Worm (Caenorhabditis elegans): ENCODE results near the gene rps-5.

Gene rps-5

DNA sequence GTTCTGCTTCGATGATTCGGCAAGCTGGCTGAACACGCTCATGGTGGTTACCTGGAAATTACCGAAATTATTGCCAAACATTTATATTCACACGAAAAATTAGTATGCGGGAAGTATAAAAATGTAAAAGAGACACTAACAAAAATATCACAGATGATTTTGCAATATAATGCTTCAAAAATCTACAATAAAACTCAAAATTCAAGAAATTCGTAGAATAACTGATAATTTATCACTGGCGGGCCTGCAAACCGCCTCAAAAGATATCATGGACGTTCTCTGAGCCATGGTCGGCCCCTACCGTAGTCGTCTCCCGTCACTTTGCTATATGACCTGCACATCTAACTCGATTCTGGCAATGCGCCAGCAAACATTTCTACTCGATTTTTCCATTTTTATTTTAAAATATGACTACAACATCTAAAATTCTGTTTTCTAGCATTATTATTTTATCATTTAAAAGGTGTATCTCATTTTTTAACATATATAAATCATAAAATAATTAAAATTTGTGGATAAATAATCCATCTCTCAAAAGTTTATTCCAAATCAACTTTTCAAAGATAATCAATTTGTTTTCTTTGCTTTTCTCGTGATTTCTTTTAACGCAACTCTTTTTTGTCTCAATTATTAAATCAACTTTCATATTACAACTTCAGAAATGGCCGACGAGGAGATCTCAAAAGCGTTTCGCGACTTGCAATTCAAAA is 38.8 kb upstream of the rps-5 start, which contains the start of the genes F01G4.6 and pfd-1 (continued):
- TF ChIP-seq F57A8.1 (GFP tag; optimal IDR thresholded peaks at IDR 0.05) (no peak), lin-54 (GFP tag; optimal IDR thresholded peaks at IDR 0.05) (peak; percentile 84), B0035.1 (tag; optimal IDR thresholded peaks at IDR 0.05) (no peak), ztf-18 (tag; optimal IDR thresholded peaks at IDR 0.05) (peak; percentile 44), Y67H2A.10 (GFP tag; conservative IDR thresholded peaks at IDR 0.05) (peak; percentile 41; the same call in 1 of the 2 replicates), lin-35 (GFP tag; optimal IDR thresholded peaks at IDR 0.05) (peak in 1 of 3 experiments; percentile 91), rpc-1 (optimal IDR thresholded peaks at IDR 0.05) (no peak), rpc-1 (tag; optimal IDR thresholded peaks at IDR 0.05) (no peak), T26A5.8 (tag; optimal IDR thresholded peaks at IDR 0.05) (no peak), ztf-26 (tag; optimal IDR thresholded peaks at IDR 0.05) (peak; percentile 65), sdz-38 (tag; optimal IDR thresholded peaks at IDR 0.05) (no peak), somi-1 (GFP tag; optimal IDR thresholded peaks at IDR 0.05) (peak; percentile 1), egl-44 (GFP tag; IDR thresholded peaks at IDR 0.05) (no peak), F49E8.2 (tag; optimal IDR thresholded peaks at IDR 0.05; ENCODE audit: insufficient read depth) (no peak), Y56A3A.18 (GFP tag; IDR thresholded peaks at IDR 0.05) (peak; percentile 51; the same call in 1 of the 2 replicates), gei-17 (GFP tag; optimal IDR thresholded peaks at IDR 0.05) (peak; percentile 53), F10E7.11 (tag; optimal IDR thresholded peaks at IDR 0.05) (no peak), ceh-40 (GFP tag; IDR thresholded peaks at IDR 0.05) (no peak), F55B11.4 (tag; optimal IDR thresholded peaks at IDR 0.05; ENCODE audit: borderline replicate concordance, insufficient read depth) (no peak), hlh-12 (tag; optimal IDR thresholded peaks at IDR 0.05) (no peak), akir-1 (GFP tag; optimal IDR thresholded peaks at IDR 0.05) (no peak), ceh-79 (tag; optimal IDR thresholded peaks at IDR 0.05) (no peak), ztf-22 (GFP tag; optimal IDR thresholded peaks at IDR 0.05) (no peak), hmg-1.2 (GFP tag; IDR thresholded peaks at IDR 0.05) (peak; percentile 65; the same call in 1 of the 2 replicates), F22D6.2 (tag; optimal IDR thresholded peaks at IDR 0.05) (peak; percentile 23), fkh-3 (tag; optimal IDR thresholded peaks at IDR 0.05) (no peak), let-607 (tag; optimal IDR thresholded peaks at IDR 0.05) (peak in 1 of 2 experiments; percentile 79), nhr-80 (tag; optimal IDR thresholded peaks at IDR 0.05) (peak; percentile 30), ztf-3 (GFP tag; optimal IDR thresholded peaks at IDR 0.05) (no peak), K12H6.12 (tag; optimal IDR thresholded peaks at IDR 0.05) (peak; percentile 68), him-1 (tag; optimal IDR thresholded peaks at IDR 0.05) (no peak), Y53F4B.3 (GFP tag; IDR thresholded peaks at IDR 0.05) (no peak), hrde-1 (tag; optimal IDR thresholded peaks at IDR 0.05; ENCODE audit: borderline replicate concordance) (no peak), D2030.7 (GFP tag; IDR thresholded peaks at IDR 0.05) (0 out of 2 replicates have a peak, but pooled peaks have one; percentile 38), bed-2 (GFP tag; IDR thresholded peaks at IDR 0.05) (no peak), nfyb-1 (GFP tag; IDR thresholded peaks at IDR 0.05) (peak; percentile 95), unc-62 (GFP tag; optimal IDR thresholded peaks at IDR 0.05) (no peak), nhr-90 (tag; optimal IDR thresholded peaks at IDR 0.05) (no peak), pbrm-1 (GFP tag; IDR thresholded peaks at IDR 0.05) (peak; percentile 79), F33H1.4 (GFP tag; IDR thresholded peaks at IDR 0.05) (peak; percentile 94), snpc-1.3 (tag; optimal IDR thresholded peaks at IDR 0.05; ENCODE audit: insufficient read depth) (peak; percentile 22), madf-10 (tag; optimal IDR thresholded peaks at IDR 0.05) (peak; percentile 55), lsl-1 (GFP tag; optimal IDR thresholded peaks at IDR 0.05) (peak; percentile 80), dox-1 (GFP tag; IDR thresholded peaks at IDR 0.05) (peak; percentile 52; the same call in 1 of the 2 replicates), Y95B8A.8 (GFP tag; IDR thresholded peaks at IDR 0.05) (0 out of 2 replicates have a peak, but pooled peaks have one; percentile 49), attf-6 (GFP tag; IDR thresholded peaks at IDR 0.05) (no peak), tlf-1 (GFP tag; optimal IDR thresholded peaks at IDR 0.05) (peak; percentile 89)

Measured in whole organism, young adult.